Fruit fly (Drosophila melanogaster) whole organism, prepupa: Measurements from ENCODE around the gene Pmvk.

ENCODE experiments used
- CG10631 ChIP-seq: fragments of 200-800 bp; sonication (Bioruptor generic); optimal IDR thresholded peaks from 2 replicates; lab custom pipeline; 2016; ENCODE audit warnings: missing biosample characterization, missing genetic modification characterization
- CG10669 ChIP-seq: fragments of 200-800 bp; sonication (Bioruptor generic); optimal IDR thresholded peaks from 3 replicates; lab custom pipeline; 2018; ENCODE audit warnings: missing biosample characterization, mild to moderate bottlenecking, missing genetic modification characterization, moderate library complexity
- CG11294 ChIP-seq: fragments of 200-800 bp; sonication (Bioruptor generic); IDR thresholded peaks from 2 replicates; pipeline ENCODE4 v1.3.6; 2022; ENCODE audit warnings: missing biosample characterization, missing genetic modification characterization
- CG11902 ChIP-seq: fragments of 200-800 bp; sonication (Bioruptor generic); optimal IDR thresholded peaks from 3 replicates; lab custom pipeline; 2016; ENCODE audit warnings: missing biosample characterization, missing genetic modification characterization
- CG15336 ChIP-seq: fragments of 200-800 bp; sonication (Bioruptor generic); IDR thresholded peaks from 2 replicates; pipeline ENCODE4 v1.3.6; 2022; ENCODE audit warnings: missing biosample characterization, missing genetic modification characterization
- CG3032 ChIP-seq: fragments of 200-800 bp; optimal IDR thresholded peaks from 2 replicates; lab custom pipeline; 2019; ENCODE audit warnings: missing biosample characterization, mild to moderate bottlenecking, missing genetic modification characterization, moderate library complexity
- CG31627 ChIP-seq: fragments of 200-800 bp; sonication (Bioruptor generic); optimal IDR thresholded peaks from 3 replicates; lab custom pipeline; 2016; ENCODE audit warnings: missing biosample characterization, missing genetic modification characterization
- CG32006 ChIP-seq: fragments of 200-800 bp; sonication (Bioruptor generic); optimal IDR thresholded peaks from 3 replicates; lab custom pipeline; 2017; ENCODE audit warnings: missing biosample characterization, mild to moderate bottlenecking, missing genetic modification characterization
- CG34406 ChIP-seq: fragments of 200-800 bp; sonication (Bioruptor generic); optimal IDR thresholded peaks from 3 replicates; lab custom pipeline; 2016; ENCODE audit warnings: missing biosample characterization, missing genetic modification characterization
- CG3919 ChIP-seq: fragments of 200-800 bp; sonication (Bioruptor generic); optimal IDR thresholded peaks from 3 replicates; lab custom pipeline; 2016; ENCODE audit warnings: missing biosample characterization, missing genetic modification characterization
- CG4318 ChIP-seq: fragments of 200-800 bp; sonication (Bioruptor generic); optimal IDR thresholded peaks from 3 replicates; lab custom pipeline; 2017; ENCODE audit warnings: missing biosample characterization, mild to moderate bottlenecking, missing genetic modification characterization
- CG6163 ChIP-seq: fragments of 200-800 bp; sonication (Bioruptor generic); IDR thresholded peaks from 3 replicates; pipeline ENCODE4 v1.3.6; 2022; ENCODE audit warnings: missing biosample characterization, missing genetic modification characterization
- CG6276 ChIP-seq: fragments of 200-800 bp; sonication (Bioruptor generic); optimal IDR thresholded peaks from 2 replicates; lab custom pipeline; 2017; ENCODE audit warnings: missing biosample characterization, mild to moderate bottlenecking, missing genetic modification characterization
- CG6808 ChIP-seq: fragments of 200-800 bp; sonication (Bioruptor generic); optimal IDR thresholded peaks from 3 replicates; lab custom pipeline; 2017; ENCODE audit warnings: missing biosample characterization, missing genetic modification characterization, mild to moderate bottlenecking, moderate library complexity, missing genetic modification reagents
- CG6854 ChIP-seq: fragments of 200-800 bp; sonication (Bioruptor generic); optimal IDR thresholded peaks from 2 replicates; lab custom pipeline; 2017; ENCODE audit warnings: missing biosample characterization, mild to moderate bottlenecking, missing genetic modification characterization
- CG8119 ChIP-seq: fragments of 200-800 bp; sonication (Bioruptor generic); IDR thresholded peaks from 3 replicates; pipeline ENCODE4 v1.3.6; 2022; ENCODE audit warnings: missing biosample characterization, missing genetic modification characterization
- CG8319 ChIP-seq: fragments of 200-800 bp; sonication (Bioruptor generic); optimal IDR thresholded peaks from 3 replicates; lab custom pipeline; 2016; ENCODE audit warnings: missing biosample characterization, missing genetic modification characterization
- CG8632 ChIP-seq: fragments of 200-800 bp; sonication (Bioruptor generic); optimal IDR thresholded peaks from 3 replicates; lab custom pipeline; 2016; ENCODE audit warnings: missing biosample characterization, missing genetic modification characterization
- CG9139 ChIP-seq: fragments of 200-800 bp; sonication (Bioruptor generic); optimal IDR thresholded peaks from 3 replicates; lab custom pipeline; 2017; ENCODE audit warnings: missing biosample characterization, mild to moderate bottlenecking, missing genetic modification characterization
- Eip75B ChIP-seq: fragments of 200-800 bp; sonication (Bioruptor generic); optimal IDR thresholded peaks from 3 replicates; lab custom pipeline; 2016; ENCODE audit warnings: missing biosample characterization, missing genetic modification characterization
- Eip78C ChIP-seq: fragments of 200-800 bp; sonication (Bioruptor generic); peaks from one replicate; lab custom pipeline; 2016; ENCODE audit warnings: missing biosample characterization, missing genetic modification characterization
- Eip93F ChIP-seq: fragments of 200-800 bp; sonication (Bioruptor generic); optimal IDR thresholded peaks from 2 replicates; lab custom pipeline; 2016; ENCODE audit warnings: missing biosample characterization, mild to moderate bottlenecking, missing genetic modification characterization
- Ets96B ChIP-seq: fragments of 200-800 bp; optimal IDR thresholded peaks from 2 replicates; lab custom pipeline; 2019; ENCODE audit warnings: missing biosample characterization, mild to moderate bottlenecking, missing genetic modification characterization, moderate library complexity
- Gug ChIP-seq: fragments of 200-800 bp; sonication (Bioruptor generic); IDR thresholded peaks from 2 replicates; pipeline ENCODE4 v1.3.6; 2022; ENCODE audit warnings: missing biosample characterization, missing genetic modification characterization
- Hr39 ChIP-seq: fragments of 200-800 bp; sonication (Bioruptor generic); optimal IDR thresholded peaks from 2 replicates; lab custom pipeline; 2016; ENCODE audit warnings: missing biosample characterization, missing genetic modification characterization
- Hr4 ChIP-seq: fragments of 200-800 bp; sonication (Bioruptor generic); optimal IDR thresholded peaks from 3 replicates; lab custom pipeline; 2016; ENCODE audit warnings: missing biosample characterization, missing genetic modification characterization
- Met ChIP-seq: fragments of 200-800 bp; sonication (Bioruptor generic); optimal IDR thresholded peaks from 3 replicates; lab custom pipeline; 2016; ENCODE audit warnings: missing biosample characterization, missing genetic modification characterization
- OdsH ChIP-seq: fragments of 200-800 bp; sonication (Bioruptor generic); optimal IDR thresholded peaks from 3 replicates; lab custom pipeline; 2016; ENCODE audit warnings: missing biosample characterization, missing genetic modification characterization
- Sox102F ChIP-seq: fragments of 200-800 bp; sonication (Bioruptor generic); optimal IDR thresholded peaks from 2 replicates; lab custom pipeline; 2016; ENCODE audit warnings: missing biosample characterization, mild to moderate bottlenecking, missing genetic modification characterization
- Sox15 ChIP-seq: fragments of 200-800 bp; sonication (Bioruptor generic); optimal IDR thresholded peaks from 3 replicates; lab custom pipeline; 2016; ENCODE audit warnings: missing biosample characterization, missing genetic modification characterization
- achi ChIP-seq: fragments of 200-800 bp; sonication (Bioruptor generic); optimal IDR thresholded peaks from 3 replicates; lab custom pipeline; 2016; ENCODE audit warnings: missing biosample characterization, missing genetic modification characterization
- acj6 ChIP-seq: fragments of 200-800 bp; sonication (Bioruptor generic); optimal IDR thresholded peaks from 3 replicates; lab custom pipeline; 2016; ENCODE audit warnings: missing biosample characterization, missing genetic modification characterization
- cyc ChIP-seq: fragments of 200-800 bp; sonication (Bioruptor generic); optimal IDR thresholded peaks from 3 replicates; lab custom pipeline; 2016; ENCODE audit warnings: missing biosample characterization, missing genetic modification characterization
- dac ChIP-seq: fragments of 200-800 bp; sonication (Bioruptor generic); optimal IDR thresholded peaks from 2 replicates; lab custom pipeline; 2017; ENCODE audit warnings: missing biosample characterization, mild to moderate bottlenecking, missing genetic modification characterization
- dsx ChIP-seq: fragments of 200-800 bp; optimal IDR thresholded peaks from 3 replicates; lab custom pipeline; 2019; ENCODE audit warnings: missing biosample characterization, mild to moderate bottlenecking, missing genetic modification characterization, moderate library complexity; ENCODE audit not compliant: poor library complexity, severe bottlenecking
- esn ChIP-seq: fragments of 200-800 bp; sonication (Bioruptor generic); optimal IDR thresholded peaks from 2 replicates; lab custom pipeline; 2016; ENCODE audit warnings: missing biosample characterization, mild to moderate bottlenecking, missing genetic modification characterization, moderate library complexity
- fd59A ChIP-seq: fragments of 200-800 bp; sonication (Bioruptor generic); optimal IDR thresholded peaks from 2 replicates; lab custom pipeline; 2017; ENCODE audit warnings: missing biosample characterization, mild to moderate bottlenecking, missing genetic modification characterization, missing genetic modification reagents
- fkh ChIP-seq: fragments of 200-800 bp; sonication (Bioruptor generic); optimal IDR thresholded peaks from 3 replicates; lab custom pipeline; 2017; ENCODE audit warnings: missing biosample characterization, mild to moderate bottlenecking, missing genetic modification characterization, moderate library complexity
- lz ChIP-seq: fragments of 200-800 bp; sonication (Bioruptor generic); optimal IDR thresholded peaks from 3 replicates; lab custom pipeline; 2016; ENCODE audit warnings: missing biosample characterization, missing genetic modification characterization
- net ChIP-seq: fragments of 200-800 bp; sonication (Bioruptor generic); optimal IDR thresholded peaks from 3 replicates; lab custom pipeline; 2016; ENCODE audit warnings: missing biosample characterization, missing genetic modification characterization
- pdm3 ChIP-seq: fragments of 200-800 bp; sonication (Bioruptor generic); optimal IDR thresholded peaks from 3 replicates; lab custom pipeline; 2016; ENCODE audit warnings: missing biosample characterization, missing genetic modification characterization
- salr ChIP-seq, 2 experiments: fragments of 200-800 bp; sonication (Bioruptor generic); optimal IDR thresholded peaks; 3 replicates each; lab custom pipeline; 2016 to 2018; ENCODE audit warnings: missing biosample characterization in 2 of 2, missing genetic modification characterization in 2 of 2, mild to moderate bottlenecking in 1 of 2
- spab ChIP-seq: fragments of 200-800 bp; sonication (Bioruptor generic); optimal IDR thresholded peaks from 2 replicates; lab custom pipeline; 2017; ENCODE audit warnings: missing biosample characterization, mild to moderate bottlenecking, missing genetic modification characterization, missing genetic modification reagents
- svp ChIP-seq: fragments of 200-800 bp; sonication (Bioruptor generic); peaks from one replicate; lab custom pipeline; 2016; ENCODE audit warnings: missing biosample characterization, missing genetic modification characterization
- topi ChIP-seq: fragments of 200-800 bp; sonication (Bioruptor generic); optimal IDR thresholded peaks from 3 replicates; lab custom pipeline; 2016; ENCODE audit warnings: missing biosample characterization, missing genetic modification characterization
- vri ChIP-seq: fragments of 200-800 bp; sonication (Bioruptor generic); optimal IDR thresholded peaks from 3 replicates; lab custom pipeline; 2016; ENCODE audit warnings: missing biosample characterization, mild to moderate bottlenecking, missing genetic modification characterization

Gene Pmvk

DNA sequence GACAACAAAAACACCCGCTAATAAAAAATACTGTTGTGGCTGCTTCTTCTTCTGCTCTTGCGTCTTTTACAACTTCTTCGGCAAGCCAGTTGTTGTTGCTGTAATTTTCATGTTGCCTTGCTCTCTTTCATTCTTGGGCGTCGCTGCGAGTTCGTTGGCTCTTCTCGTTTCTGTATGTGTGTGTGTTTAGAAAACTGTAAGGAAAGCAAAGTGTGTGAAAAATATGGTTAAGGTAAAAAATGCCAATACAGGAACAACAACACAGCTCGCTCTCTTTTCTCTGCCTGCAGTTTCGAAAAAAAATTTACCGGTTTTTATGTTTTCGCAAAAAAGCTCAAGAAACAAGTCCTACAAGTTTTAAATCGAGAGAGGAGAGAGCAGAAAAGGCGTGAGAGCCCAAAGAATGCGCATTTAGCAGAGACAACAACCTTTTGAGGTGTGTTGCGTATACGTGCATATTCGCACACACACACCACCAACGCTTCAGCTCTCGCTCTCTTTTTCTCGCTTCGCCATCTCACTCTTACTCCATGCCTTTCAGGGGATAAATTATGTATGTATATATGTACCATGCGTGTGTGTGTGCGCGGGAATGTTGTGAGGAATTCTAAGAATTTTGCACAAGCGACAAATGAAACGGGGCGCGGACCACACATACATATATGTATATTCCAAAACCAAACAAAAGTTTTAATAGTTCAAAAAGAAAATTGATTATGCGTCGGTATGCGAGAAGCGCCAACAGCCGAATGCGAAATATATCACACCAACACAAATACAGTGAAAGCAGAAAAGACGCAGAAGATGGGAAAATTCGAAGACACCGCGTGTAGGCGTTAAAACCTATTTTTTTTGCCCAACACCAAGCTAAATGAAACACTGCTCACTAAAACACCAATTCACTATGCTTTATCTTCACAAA, 8.3 kb downstream of the Pmvk start (continued):
- TF ChIP-seq salr (GFP tag; optimal IDR thresholded peaks at IDR 0.05; lab: Kevin White, UChicago): peak in 1 of 2 experiments; percentile 24
- TF ChIP-seq pdm3: no peak
- no peak for TF ChIP-seq Ets96B (tag; lab: Kevin White, UChicago)
- TF ChIP-seq vri: peak; percentile 32
- no peak for TF ChIP-seq CG6276 (GFP tag; lab: Kevin White, UChicago)
- no peak for TF ChIP-seq CG11902 (GFP tag; lab: Kevin White, UChicago)
- TF ChIP-seq CG9139 (GFP tag; lab: Kevin White, UChicago): peak; percentile 2
- TF ChIP-seq spab: no peak
- peak; percentile 84 for TF ChIP-seq svp (GFP tag; lab: Kevin White, UChicago)
- no peak for TF ChIP-seq topi (GFP tag; lab: Kevin White, UChicago)
- no peak for TF ChIP-seq CG8319
- no peak for TF ChIP-seq CG4318
- TF ChIP-seq dac: no peak
- TF ChIP-seq CG3032: peak; percentile 1
- TF ChIP-seq CG34406 (GFP tag; lab: Kevin White, UChicago): no peak
- TF ChIP-seq Met (GFP tag; lab: Kevin White, UChicago): peak; percentile 1
- TF ChIP-seq esn: peak; percentile 2
- TF ChIP-seq fkh: no peak
- TF ChIP-seq CG15336: peak; percentile 9; the same call in 1 of the 2 replicates
- TF ChIP-seq CG6854 (GFP tag; lab: Kevin White, UChicago): no peak
- no peak for TF ChIP-seq Sox15
- TF ChIP-seq, all 60 proteins: peak for 13

DNA sequence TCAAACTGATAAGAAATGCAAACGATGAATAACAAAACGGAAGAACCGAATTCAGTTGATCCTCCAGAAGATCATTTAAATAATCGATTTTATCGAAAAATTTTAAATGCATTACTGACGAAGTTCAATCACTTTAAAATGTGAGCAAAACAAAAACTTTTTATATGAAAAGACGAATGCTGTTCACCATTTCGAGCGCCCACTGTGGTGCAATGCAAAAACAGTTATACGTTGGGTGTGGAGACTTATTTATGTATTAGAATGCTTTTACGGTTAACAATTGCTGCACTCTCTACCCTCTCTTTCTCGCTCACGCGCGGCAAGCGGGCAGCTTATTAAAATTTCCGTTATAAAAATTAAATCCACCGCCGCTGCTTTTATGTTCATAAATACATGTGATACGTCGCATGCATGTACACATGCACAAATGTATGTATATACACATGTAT, 9.3 kb downstream of the Pmvk start:
- TF ChIP-seq CG11902 (GFP tag; lab: Kevin White, UChicago): no peak
- no peak for TF ChIP-seq fd59A
- TF ChIP-seq CG8119 (GFP tag; lab: Robert Waterston, UW): 0 out of 3 replicates have a peak, but pooled peaks have one; percentile 39
- peak; percentile 5 for TF ChIP-seq CG3032
- TF ChIP-seq acj6 (GFP tag; lab: Kevin White, UChicago): peak; percentile 8
- TF ChIP-seq achi (GFP tag; lab: Kevin White, UChicago): peak; percentile 37
- TF ChIP-seq CG6276 (GFP tag; lab: Kevin White, UChicago): no peak
- peak; percentile 43 for TF ChIP-seq Met (GFP tag; lab: Kevin White, UChicago)
- TF ChIP-seq esn: peak; percentile 51
- TF ChIP-seq Eip78C (GFP tag; lab: Kevin White, UChicago): peak; percentile 83
- no peak for TF ChIP-seq CG6808 (GFP tag; lab: Kevin White, UChicago)
- TF ChIP-seq cyc: peak; percentile 27
- TF ChIP-seq svp (GFP tag; lab: Kevin White, UChicago): peak; percentile 90
- no peak for TF ChIP-seq CG8319
- peak; percentile 44 for TF ChIP-seq Hr39 (GFP tag; lab: Kevin White, UChicago)
- peak; percentile 52 for TF ChIP-seq topi (GFP tag; lab: Kevin White, UChicago)
- TF ChIP-seq pdm3: peak; percentile 54
- TF ChIP-seq Eip93F (GFP tag; lab: Kevin White, UChicago): peak; percentile 37
- peak; percentile 37 for TF ChIP-seq Gug
- TF ChIP-seq lz (GFP tag; lab: Kevin White, UChicago): peak; percentile 49
- peak; percentile 73 for TF ChIP-seq Hr4
- peak; percentile 4 for TF ChIP-seq vri
- peak; percentile 31 for TF ChIP-seq net (GFP tag; lab: Kevin White, UChicago)
- peak; percentile 22 for TF ChIP-seq Sox102F
- peak; percentile 33 for TF ChIP-seq CG10631 (GFP tag; lab: Kevin White, UChicago)
- peak; percentile 54 for TF ChIP-seq OdsH (GFP tag; lab: Kevin White, UChicago)
- TF ChIP-seq CG8632 (GFP tag; lab: Kevin White, UChicago): no peak
- peak; percentile 69 for TF ChIP-seq CG32006 (GFP tag; lab: Kevin White, UChicago)
- TF ChIP-seq CG6163 (GFP tag; lab: Robert Waterston, UW): peak; percentile 56; the same call in 2 of the 3 replicates
- TF ChIP-seq CG31627: peak; percentile 31
- TF ChIP-seq CG15336: peak; percentile 27; the same call in 1 of the 2 replicates
- peak; percentile 28 for TF ChIP-seq CG10669 (GFP tag; lab: Kevin White, UChicago)
- no peak for TF ChIP-seq CG11294 (GFP tag; lab: Robert Waterston, UW)
- peak; percentile 35 for TF ChIP-seq CG3919 (GFP tag; lab: Kevin White, UChicago)
- no peak for TF ChIP-seq CG34406 (GFP tag; lab: Kevin White, UChicago)
- no peak for TF ChIP-seq dsx (GFP tag; lab: Kevin White, UChicago)
- no peak for TF ChIP-seq spab
- TF ChIP-seq CG4318: peak; percentile 28
- peak; percentile 22 for TF ChIP-seq dac
- TF ChIP-seq Eip75B (GFP tag; lab: Kevin White, UChicago): no peak
